Worm (Caenorhabditis elegans) whole organism, young adult: ENCODE data around the gene col-94.

Experiments
- B0019.2 ChIP-seq: fragments of 200-800 bp; sonication (Bioruptor generic); conservative IDR thresholded peaks from 2 replicates; pipeline ENCODE4 v1.3.6; 2022; ENCODE audit warnings: missing genetic modification reagents, missing genetic modification characterization, missing compliant biosample characterization
- B0035.1 ChIP-seq: sonication (generic microtip); optimal IDR thresholded peaks from 2 replicates; lab custom pipeline; 2016; ENCODE audit warnings: missing genetic modification characterization, mild to moderate bottlenecking, missing compliant biosample characterization, missing genotype, missing genetic modification reagents
- B0336.3 ChIP-seq: fragments of 200-800 bp; sonication (Bioruptor generic); IDR thresholded peaks from 2 replicates; pipeline ENCODE4 v1.3.6; 2022; ENCODE audit warnings: missing genetic modification characterization, missing compliant biosample characterization
- C17E4.6 ChIP-seq: fragments of 200-800 bp; sonication (Bioruptor generic); IDR thresholded peaks from 2 replicates; pipeline ENCODE4 v1.3.6; 2022; ENCODE audit warnings: missing genetic modification reagents, missing genetic modification characterization, missing compliant biosample characterization
- F39B2.1 ChIP-seq: fragments of 200-800 bp; sonication (Bioruptor generic); IDR thresholded peaks from 2 replicates; pipeline ENCODE4 v1.3.6; 2022; ENCODE audit warnings: missing genetic modification reagents, missing genetic modification characterization, missing compliant biosample characterization
- F49E8.2 ChIP-seq: sonication (generic microtip); optimal IDR thresholded peaks from 3 replicates; lab custom pipeline; 2017; ENCODE audit warnings: missing genetic modification characterization, mild to moderate bottlenecking, missing compliant biosample characterization, antibody characterized with exemption, moderate library complexity; ENCODE audit not compliant: insufficient read depth
- F55B11.4 ChIP-seq: sonication (generic microtip); optimal IDR thresholded peaks from 2 replicates; lab custom pipeline; 2016; ENCODE audit warnings: missing compliant biosample characterization, missing genetic modification characterization, borderline replicate concordance; ENCODE audit not compliant: insufficient read depth
- F57C9.4 ChIP-seq: sonication (generic microtip); optimal IDR thresholded peaks from 2 replicates; lab custom pipeline; 2017; ENCODE audit warnings: mild to moderate bottlenecking, missing genetic modification characterization, missing compliant biosample characterization
- Y53F4B.3 ChIP-seq: fragments of 200-800 bp; sonication (Bioruptor generic); IDR thresholded peaks from 2 replicates; pipeline ENCODE4 v1.3.6; 2022; ENCODE audit warnings: missing genetic modification reagents, missing genetic modification characterization, missing compliant biosample characterization
- Y53G8AR.9 ChIP-seq: fragments of 200-800 bp; sonication (Bioruptor generic); conservative IDR thresholded peaks from 2 replicates; pipeline ENCODE4 v1.3.6; 2022; ENCODE audit warnings: missing genetic modification reagents, missing genetic modification characterization, missing compliant biosample characterization
- Y67H2A.10 ChIP-seq: fragments of 200-800 bp; sonication (Bioruptor generic); conservative IDR thresholded peaks from 2 replicates; pipeline ENCODE4 v1.3.6; 2022; ENCODE audit warnings: missing genetic modification reagents, missing genetic modification characterization, missing compliant biosample characterization
- ZK185.1 ChIP-seq: sonication (generic microtip); optimal IDR thresholded peaks from 2 replicates; lab custom pipeline; 2016; ENCODE audit warnings: mild to moderate bottlenecking, missing genetic modification characterization, missing compliant biosample characterization; ENCODE audit not compliant: poor library complexity, severe bottlenecking
- akir-1 ChIP-seq: fragments of 200-800 bp; sonication (Bioruptor generic); optimal IDR thresholded peaks from 2 replicates; lab custom pipeline; 2018; ENCODE audit warnings: mild to moderate bottlenecking, missing genetic modification characterization, moderate library complexity, missing compliant biosample characterization
- aptf-3 ChIP-seq: fragments of 200-800 bp; sonication (Bioruptor generic); IDR thresholded peaks from 2 replicates; pipeline ENCODE4 v1.3.6; 2022; ENCODE audit warnings: missing genetic modification characterization, missing compliant biosample characterization
- athp-1 ChIP-seq: sonication (generic microtip); optimal IDR thresholded peaks from 2 replicates; lab custom pipeline; 2017; ENCODE audit warnings: mild to moderate bottlenecking, missing genetic modification characterization, missing compliant biosample characterization
- attf-3 ChIP-seq: fragments of 200-800 bp; sonication (Bioruptor generic); conservative IDR thresholded peaks from 2 replicates; pipeline ENCODE4 v1.3.6; 2022; ENCODE audit warnings: missing genetic modification reagents, missing genetic modification characterization, missing compliant biosample characterization
- attf-6 ChIP-seq: fragments of 200-800 bp; sonication (Bioruptor generic); IDR thresholded peaks from 2 replicates; pipeline ENCODE4 v1.3.6; 2022; ENCODE audit warnings: missing genetic modification reagents, missing genetic modification characterization, missing compliant biosample characterization
- bed-1 ChIP-seq: fragments of 200-800 bp; sonication (Bioruptor generic); IDR thresholded peaks from 2 replicates; pipeline ENCODE4 v1.3.6; 2022; ENCODE audit warnings: missing genetic modification reagents, missing genetic modification characterization, missing compliant biosample characterization
- bed-2 ChIP-seq: fragments of 200-800 bp; sonication (Bioruptor generic); IDR thresholded peaks from 2 replicates; pipeline ENCODE4 v1.3.6; 2022; ENCODE audit warnings: missing genetic modification reagents, missing genetic modification characterization, missing compliant biosample characterization
- cebp-2 ChIP-seq: fragments of 200-800 bp; sonication (Bioruptor generic); IDR thresholded peaks from 2 replicates; pipeline ENCODE4 v1.3.6; 2022; ENCODE audit warnings: missing genetic modification characterization, missing compliant biosample characterization
- ceh-100 ChIP-seq: fragments of 200-800 bp; sonication (Bioruptor generic); IDR thresholded peaks from 2 replicates; pipeline ENCODE4 v1.3.6; 2022; ENCODE audit warnings: missing genetic modification reagents, missing genetic modification characterization, missing compliant biosample characterization
- die-1 ChIP-seq: sonication (generic microtip); optimal IDR thresholded peaks from 2 replicates; lab custom pipeline; 2016; ENCODE audit warnings: missing genotype, mild to moderate bottlenecking, missing genetic modification characterization, missing compliant biosample characterization
- egl-44 ChIP-seq: fragments of 200-800 bp; sonication (Bioruptor generic); IDR thresholded peaks from 2 replicates; pipeline ENCODE4 v1.3.6; 2022; ENCODE audit warnings: missing genetic modification reagents, missing genetic modification characterization, missing compliant biosample characterization
- egrh-3 ChIP-seq: fragments of 200-800 bp; sonication (Bioruptor generic); IDR thresholded peaks from 2 replicates; pipeline ENCODE4 v1.3.6; 2022; ENCODE audit warnings: missing genetic modification reagents, missing genetic modification characterization, missing compliant biosample characterization
- ets-4 ChIP-seq: fragments of 200-800 bp; sonication (Bioruptor generic); optimal IDR thresholded peaks from 2 replicates; lab custom pipeline; 2018; ENCODE audit warnings: mild to moderate bottlenecking, missing genetic modification characterization, missing compliant biosample characterization
- gei-17 ChIP-seq: fragments of 200-800 bp; sonication (Bioruptor generic); optimal IDR thresholded peaks from 2 replicates; lab custom pipeline; 2018; ENCODE audit warnings: mild to moderate bottlenecking, missing genetic modification characterization, missing compliant biosample characterization
- him-1 ChIP-seq: sonication (generic microtip); optimal IDR thresholded peaks from 2 replicates; lab custom pipeline; 2016; ENCODE audit warnings: missing genotype, missing genetic modification reagents, missing genetic modification characterization, missing compliant biosample characterization
- hmg-1.2 ChIP-seq: fragments of 200-800 bp; sonication (Bioruptor generic); IDR thresholded peaks from 2 replicates; pipeline ENCODE4 v1.3.6; 2022; ENCODE audit warnings: missing genetic modification reagents, missing genetic modification characterization, missing compliant biosample characterization
- hrde-1 ChIP-seq: sonication (generic microtip); optimal IDR thresholded peaks from 2 replicates; lab custom pipeline; 2016; ENCODE audit warnings: missing genetic modification characterization, mild to moderate bottlenecking, missing compliant biosample characterization, moderate library complexity, missing genotype, missing genetic modification reagents, borderline replicate concordance
- lag-1 ChIP-seq: fragments of 200-800 bp; sonication (Bioruptor generic); IDR thresholded peaks from 2 replicates; pipeline ENCODE4 v1.3.6; 2022; ENCODE audit warnings: missing genetic modification reagents, missing genetic modification characterization, missing compliant biosample characterization
- let-526 ChIP-seq: fragments of 200-800 bp; sonication (Bioruptor generic); IDR thresholded peaks from 2 replicates; pipeline ENCODE4 v1.3.6; 2022; ENCODE audit warnings: missing genetic modification reagents, missing genetic modification characterization, missing compliant biosample characterization
- lin-26 ChIP-seq: fragments of 200-800 bp; sonication (Bioruptor generic); IDR thresholded peaks from 2 replicates; pipeline ENCODE4 v1.3.6; 2022; ENCODE audit warnings: missing genetic modification reagents, missing genetic modification characterization, missing compliant biosample characterization
- lin-54 ChIP-seq: fragments of 200-800 bp; sonication (Bioruptor generic); optimal IDR thresholded peaks from 2 replicates; lab custom pipeline; 2018; ENCODE audit warnings: mild to moderate bottlenecking, missing genetic modification characterization, missing compliant biosample characterization
- lsy-27 ChIP-seq: sonication (generic microtip); optimal IDR thresholded peaks from 2 replicates; lab custom pipeline; 2017; ENCODE audit warnings: missing genetic modification characterization, mild to moderate bottlenecking, missing compliant biosample characterization, antibody characterized with exemption, missing genotype, borderline replicate concordance; ENCODE audit not compliant: insufficient read depth
- madf-6 ChIP-seq: fragments of 200-800 bp; sonication (Bioruptor generic); IDR thresholded peaks from 2 replicates; pipeline ENCODE4 v1.3.6; 2022; ENCODE audit warnings: missing genetic modification reagents, missing genetic modification characterization, missing compliant biosample characterization
- madf-8 ChIP-seq: fragments of 200-800 bp; sonication (Bioruptor generic); conservative IDR thresholded peaks from 2 replicates; pipeline ENCODE4 v1.3.6; 2022; ENCODE audit warnings: missing genetic modification reagents, missing genetic modification characterization, missing compliant biosample characterization
- mcd-1 ChIP-seq: fragments of 200-800 bp; sonication (Bioruptor generic); IDR thresholded peaks from 2 replicates; pipeline ENCODE4 v1.3.6; 2022; ENCODE audit warnings: missing genetic modification reagents, missing genetic modification characterization, missing compliant biosample characterization
- mes-4 ChIP-seq: sonication (generic microtip); optimal IDR thresholded peaks from 2 replicates; lab custom pipeline; 2016; ENCODE audit warnings: missing genotype, missing genetic modification characterization, missing compliant biosample characterization
- mxl-1 ChIP-seq: sonication (generic microtip); optimal IDR thresholded peaks from 2 replicates; lab custom pipeline; 2016; ENCODE audit warnings: missing genetic modification characterization, missing compliant biosample characterization
- nhr-80 ChIP-seq: sonication (generic microtip); optimal IDR thresholded peaks from 2 replicates; lab custom pipeline; 2016; ENCODE audit warnings: missing genetic modification characterization, missing compliant biosample characterization
- rpc-1 ChIP-seq, 2 experiments: fragments of 150-350 bp in 1 of 2; sonication (generic microtip) in 1 of 2; optimal IDR thresholded peaks; 2 replicates each; lab custom pipeline; 2014 to 2018; ENCODE audit warnings: missing biosample characterization in 1 of 2, missing genetic modification characterization in 1 of 2, missing genetic modification reagents in 1 of 2, missing genotype in 1 of 2
- snpc-1.1 ChIP-seq: sonication (generic microtip); optimal IDR thresholded peaks from 2 replicates; lab custom pipeline; 2017; ENCODE audit warnings: missing genetic modification characterization, mild to moderate bottlenecking, missing compliant biosample characterization, antibody characterized with exemption, moderate library complexity, missing genotype, missing genetic modification reagents; ENCODE audit not compliant: insufficient read depth
- snpc-1.3 ChIP-seq: sonication (generic microtip); optimal IDR thresholded peaks from 2 replicates; lab custom pipeline; 2017; ENCODE audit warnings: missing genetic modification characterization, mild to moderate bottlenecking, missing compliant biosample characterization, antibody characterized with exemption, moderate library complexity, missing genotype, missing genetic modification reagents; ENCODE audit not compliant: insufficient read depth
- snpc-3.4 ChIP-seq: sonication (generic microtip); optimal IDR thresholded peaks from 2 replicates; lab custom pipeline; 2017; ENCODE audit warnings: missing genetic modification characterization, mild to moderate bottlenecking, missing compliant biosample characterization, antibody characterized with exemption, moderate library complexity, missing genotype, missing genetic modification reagents
- tbx-9 ChIP-seq: sonication (generic microtip); optimal IDR thresholded peaks from 2 replicates; lab custom pipeline; 2016; ENCODE audit warnings: borderline replicate concordance, missing genetic modification characterization, inconsistent platforms, missing compliant biosample characterization
- tlf-1 ChIP-seq: fragments of 200-800 bp; sonication (Bioruptor generic); optimal IDR thresholded peaks from 2 replicates; lab custom pipeline; 2018; ENCODE audit warnings: mild to moderate bottlenecking, missing genetic modification characterization, missing compliant biosample characterization
- xnd-1 ChIP-seq: sonication (generic microtip); optimal IDR thresholded peaks from 2 replicates; lab custom pipeline; 2016; ENCODE audit warnings: missing genotype, missing genetic modification reagents, missing genetic modification characterization, missing compliant biosample characterization

Gene col-94

ce11 chrIII:11008869-11009268, 21.2 kb upstream of the col-94 start, which contains the start of gene exos-1 (continued):
- TF ChIP-seq F55B11.4 (tag; lab: Kevin White, UChicago) (no peak), Y53G8AR.9 (GFP tag; lab: Robert Waterston, UW) (peak; percentile 71; the same call in 1 of the 2 replicates), ceh-100 (GFP tag; lab: Robert Waterston, UW) (no peak), B0035.1 (tag; lab: Kevin White, UChicago) (no peak), tlf-1 (GFP tag; lab: Kevin White, UChicago) (peak; percentile 11), B0336.3 (peak; percentile 81), hmg-1.2 (GFP tag; lab: Robert Waterston, UW) (0 out of 2 replicates have a peak, but pooled peaks have one; percentile 9), egl-44 (GFP tag; lab: Robert Waterston, UW) (no peak), lag-1 (GFP tag; lab: Robert Waterston, UW) (no peak), snpc-1.3 (tag; lab: Kevin White, UChicago) (no peak), ets-4 (GFP tag; lab: Kevin White, UChicago) (no peak), mcd-1 (GFP tag; lab: Robert Waterston, UW) (peak; percentile 50), cebp-2 (GFP tag; lab: Robert Waterston, UW) (no peak), nhr-80 (tag; lab: Kevin White, UChicago) (no peak), lsy-27 (tag; lab: Kevin White, UChicago) (no peak), hrde-1 (tag; lab: Kevin White, UChicago) (no peak), lin-54 (GFP tag; lab: Kevin White, UChicago) (peak; percentile 37), die-1 (tag; lab: Kevin White, UChicago) (no peak), bed-2 (GFP tag; lab: Robert Waterston, UW) (no peak), lin-26 (GFP tag; lab: Robert Waterston, UW) (peak; percentile 56; the same call in 1 of the 2 replicates), F49E8.2 (tag; lab: Kevin White, UChicago) (no peak), rpc-1 (optimal IDR thresholded peaks at IDR 0.05; lab: Kevin White, UChicago) (no peak), rpc-1 (tag; optimal IDR thresholded peaks at IDR 0.05; lab: Kevin White, UChicago) (no peak), gei-17 (GFP tag; lab: Kevin White, UChicago) (no peak), madf-8 (GFP tag; lab: Robert Waterston, UW) (no peak), snpc-3.4 (no peak), tbx-9 (tag; lab: Kevin White, UChicago) (no peak), aptf-3 (GFP tag; lab: Robert Waterston, UW) (no peak), xnd-1 (no peak), attf-6 (peak; percentile 45), mxl-1 (no peak), Y67H2A.10 (GFP tag; lab: Robert Waterston, UW) (no peak), attf-3 (GFP tag; lab: Robert Waterston, UW) (peak; percentile 33; the same call in 1 of the 2 replicates), madf-6 (GFP tag; lab: Robert Waterston, UW) (peak; percentile 66), him-1 (tag; lab: Kevin White, UChicago) (no peak), athp-1 (no peak), bed-1 (GFP tag; lab: Robert Waterston, UW) (no peak), F39B2.1 (GFP tag; lab: Robert Waterston, UW) (no peak), Y53F4B.3 (GFP tag; lab: Robert Waterston, UW) (no peak), akir-1 (GFP tag; lab: Kevin White, UChicago) (no peak), C17E4.6 (no peak), let-526 (GFP tag; lab: Robert Waterston, UW) (no peak), B0019.2 (no peak), snpc-1.1 (tag; lab: Kevin White, UChicago) (no peak), ZK185.1 (no peak), mes-4 (tag; lab: Kevin White, UChicago) (no peak), F57C9.4 (tag; lab: Kevin White, UChicago) (no peak), egrh-3 (no peak)
